Fruit fly (Drosophila melanogaster): Measurements from ENCODE around the gene Zir.

DNA sequence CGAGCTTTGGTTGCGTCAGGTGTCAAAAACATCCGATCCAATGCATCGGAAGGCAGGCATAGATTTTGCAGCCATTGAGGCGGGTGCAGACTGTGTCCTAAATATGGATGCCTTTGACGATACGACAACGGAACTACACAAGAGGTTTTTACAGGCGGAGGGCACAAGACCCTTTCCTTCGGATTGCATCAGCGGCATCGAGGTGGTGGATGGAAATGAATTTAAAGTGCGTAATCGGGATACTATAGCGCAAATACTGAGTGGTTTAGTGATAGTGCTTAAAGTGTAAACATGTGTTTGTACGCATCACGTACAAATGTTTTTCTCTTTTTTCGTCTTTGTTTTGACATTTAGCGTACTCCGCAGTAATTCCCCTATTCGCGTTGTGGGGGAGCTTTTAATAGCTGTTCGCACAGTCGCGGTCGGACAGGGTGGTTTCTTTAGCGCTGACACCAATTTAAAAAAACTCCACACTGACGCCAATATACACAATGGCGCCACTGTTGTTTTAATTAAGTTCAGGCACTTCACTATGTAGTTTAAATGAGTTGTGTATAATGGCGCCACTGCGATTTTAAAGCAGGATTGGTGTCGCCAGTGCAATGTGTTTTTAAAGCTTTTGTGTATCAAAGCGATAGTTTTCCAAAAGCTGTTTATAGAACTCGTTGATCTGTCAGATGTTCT, 21.6 kb upstream of the Zir start:
- TF ChIP-seq CG8478 (optimal IDR thresholded peaks at IDR 0.05) (no peak), CTCF (optimal IDR thresholded peaks at IDR 0.05) (peak; percentile 59 to 62)
